Fruit fly (Drosophila melanogaster) whole organism, prepupa: Measurements from ENCODE around the gene Ubx.

Source experiments
- Blimp-1 ChIP-seq: fragments of 200-800 bp; sonication (Bioruptor generic); optimal IDR thresholded peaks from 3 replicates; lab custom pipeline; 2017; ENCODE audit warnings: missing biosample characterization, missing genetic modification characterization, mild to moderate bottlenecking, moderate library complexity, missing genetic modification reagents
- CG10631 ChIP-seq: fragments of 200-800 bp; sonication (Bioruptor generic); optimal IDR thresholded peaks from 2 replicates; lab custom pipeline; 2016; ENCODE audit warnings: missing biosample characterization, missing genetic modification characterization
- CG10669 ChIP-seq: fragments of 200-800 bp; sonication (Bioruptor generic); optimal IDR thresholded peaks from 3 replicates; lab custom pipeline; 2018; ENCODE audit warnings: missing biosample characterization, mild to moderate bottlenecking, missing genetic modification characterization, moderate library complexity
- CG11902 ChIP-seq: fragments of 200-800 bp; sonication (Bioruptor generic); optimal IDR thresholded peaks from 3 replicates; lab custom pipeline; 2016; ENCODE audit warnings: missing biosample characterization, missing genetic modification characterization
- CG15336 ChIP-seq: fragments of 200-800 bp; sonication (Bioruptor generic); IDR thresholded peaks from 2 replicates; pipeline ENCODE4 v1.3.6; 2022; ENCODE audit warnings: missing biosample characterization, missing genetic modification characterization
- CG1621 ChIP-seq: fragments of 200-800 bp; sonication (Bioruptor generic); optimal IDR thresholded peaks from 3 replicates; lab custom pipeline; 2018; ENCODE audit warnings: missing biosample characterization, mild to moderate bottlenecking, missing genetic modification characterization
- CG16779 ChIP-seq: fragments of 200-800 bp; sonication (Bioruptor generic); optimal IDR thresholded peaks from 3 replicates; lab custom pipeline; 2017; ENCODE audit warnings: missing biosample characterization, mild to moderate bottlenecking, missing genetic modification characterization
- CG31627 ChIP-seq: fragments of 200-800 bp; sonication (Bioruptor generic); optimal IDR thresholded peaks from 3 replicates; lab custom pipeline; 2016; ENCODE audit warnings: missing biosample characterization, missing genetic modification characterization
- CG34406 ChIP-seq: fragments of 200-800 bp; sonication (Bioruptor generic); optimal IDR thresholded peaks from 3 replicates; lab custom pipeline; 2016; ENCODE audit warnings: missing biosample characterization, missing genetic modification characterization
- CG3919 ChIP-seq: fragments of 200-800 bp; sonication (Bioruptor generic); optimal IDR thresholded peaks from 3 replicates; lab custom pipeline; 2016; ENCODE audit warnings: missing biosample characterization, missing genetic modification characterization
- CG6163 ChIP-seq: fragments of 200-800 bp; sonication (Bioruptor generic); IDR thresholded peaks from 3 replicates; pipeline ENCODE4 v1.3.6; 2022; ENCODE audit warnings: missing biosample characterization, missing genetic modification characterization
- CG6276 ChIP-seq: fragments of 200-800 bp; sonication (Bioruptor generic); optimal IDR thresholded peaks from 2 replicates; lab custom pipeline; 2017; ENCODE audit warnings: missing biosample characterization, mild to moderate bottlenecking, missing genetic modification characterization
- CG6792 ChIP-seq: fragments of 200-800 bp; sonication (Bioruptor generic); optimal IDR thresholded peaks from 3 replicates; lab custom pipeline; 2016; ENCODE audit warnings: missing biosample characterization, missing genetic modification characterization
- CG6854 ChIP-seq: fragments of 200-800 bp; sonication (Bioruptor generic); optimal IDR thresholded peaks from 2 replicates; lab custom pipeline; 2017; ENCODE audit warnings: missing biosample characterization, mild to moderate bottlenecking, missing genetic modification characterization
- CG8119 ChIP-seq: fragments of 200-800 bp; sonication (Bioruptor generic); IDR thresholded peaks from 3 replicates; pipeline ENCODE4 v1.3.6; 2022; ENCODE audit warnings: missing biosample characterization, missing genetic modification characterization
- CG8319 ChIP-seq: fragments of 200-800 bp; sonication (Bioruptor generic); optimal IDR thresholded peaks from 3 replicates; lab custom pipeline; 2016; ENCODE audit warnings: missing biosample characterization, missing genetic modification characterization
- Eip78C ChIP-seq: fragments of 200-800 bp; sonication (Bioruptor generic); peaks from one replicate; lab custom pipeline; 2016; ENCODE audit warnings: missing biosample characterization, missing genetic modification characterization
- Ets21C ChIP-seq: fragments of 200-800 bp; sonication (Bioruptor generic); optimal IDR thresholded peaks from 3 replicates; lab custom pipeline; 2016; ENCODE audit warnings: missing biosample characterization, missing genetic modification characterization
- Gug ChIP-seq: fragments of 200-800 bp; sonication (Bioruptor generic); IDR thresholded peaks from 2 replicates; pipeline ENCODE4 v1.3.6; 2022; ENCODE audit warnings: missing biosample characterization, missing genetic modification characterization
- Hr4 ChIP-seq: fragments of 200-800 bp; sonication (Bioruptor generic); optimal IDR thresholded peaks from 3 replicates; lab custom pipeline; 2016; ENCODE audit warnings: missing biosample characterization, missing genetic modification characterization
- Lpt ChIP-seq: fragments of 200-800 bp; sonication (Bioruptor generic); optimal IDR thresholded peaks from 3 replicates; lab custom pipeline; 2016; ENCODE audit warnings: missing biosample characterization, missing genetic modification characterization
- Met ChIP-seq: fragments of 200-800 bp; sonication (Bioruptor generic); optimal IDR thresholded peaks from 3 replicates; lab custom pipeline; 2016; ENCODE audit warnings: missing biosample characterization, missing genetic modification characterization
- OdsH ChIP-seq: fragments of 200-800 bp; sonication (Bioruptor generic); optimal IDR thresholded peaks from 3 replicates; lab custom pipeline; 2016; ENCODE audit warnings: missing biosample characterization, missing genetic modification characterization
- Smox ChIP-seq: fragments of 200-800 bp; sonication (Bioruptor generic); optimal IDR thresholded peaks from 3 replicates; lab custom pipeline; 2016; ENCODE audit warnings: missing biosample characterization, missing genetic modification characterization
- Sox14 ChIP-seq: fragments of 200-800 bp; sonication (Bioruptor generic); optimal IDR thresholded peaks from 3 replicates; lab custom pipeline; 2016; ENCODE audit warnings: missing biosample characterization, missing genetic modification characterization
- achi ChIP-seq: fragments of 200-800 bp; sonication (Bioruptor generic); optimal IDR thresholded peaks from 3 replicates; lab custom pipeline; 2016; ENCODE audit warnings: missing biosample characterization, missing genetic modification characterization
- acj6 ChIP-seq: fragments of 200-800 bp; sonication (Bioruptor generic); optimal IDR thresholded peaks from 3 replicates; lab custom pipeline; 2016; ENCODE audit warnings: missing biosample characterization, missing genetic modification characterization
- dsx ChIP-seq: fragments of 200-800 bp; optimal IDR thresholded peaks from 3 replicates; lab custom pipeline; 2019; ENCODE audit warnings: missing biosample characterization, mild to moderate bottlenecking, missing genetic modification characterization, moderate library complexity; ENCODE audit not compliant: poor library complexity, severe bottlenecking
- eg ChIP-seq: fragments of 200-800 bp; sonication (Bioruptor generic); IDR thresholded peaks from 3 replicates; pipeline ENCODE4 v1.3.6; 2022; ENCODE audit warnings: missing biosample characterization, missing genetic modification characterization
- esn ChIP-seq: fragments of 200-800 bp; sonication (Bioruptor generic); optimal IDR thresholded peaks from 2 replicates; lab custom pipeline; 2016; ENCODE audit warnings: missing biosample characterization, mild to moderate bottlenecking, missing genetic modification characterization, moderate library complexity
- fd59A ChIP-seq: fragments of 200-800 bp; sonication (Bioruptor generic); optimal IDR thresholded peaks from 2 replicates; lab custom pipeline; 2017; ENCODE audit warnings: missing biosample characterization, mild to moderate bottlenecking, missing genetic modification characterization, missing genetic modification reagents
- fd85E ChIP-seq: fragments of 200-800 bp; sonication (Bioruptor generic); optimal IDR thresholded peaks from 3 replicates; lab custom pipeline; 2016; ENCODE audit warnings: missing biosample characterization, missing genetic modification characterization
- fkh ChIP-seq: fragments of 200-800 bp; sonication (Bioruptor generic); optimal IDR thresholded peaks from 3 replicates; lab custom pipeline; 2017; ENCODE audit warnings: missing biosample characterization, mild to moderate bottlenecking, missing genetic modification characterization, moderate library complexity
- net ChIP-seq: fragments of 200-800 bp; sonication (Bioruptor generic); optimal IDR thresholded peaks from 3 replicates; lab custom pipeline; 2016; ENCODE audit warnings: missing biosample characterization, missing genetic modification characterization
- pdm3 ChIP-seq: fragments of 200-800 bp; sonication (Bioruptor generic); optimal IDR thresholded peaks from 3 replicates; lab custom pipeline; 2016; ENCODE audit warnings: missing biosample characterization, missing genetic modification characterization
- topi ChIP-seq: fragments of 200-800 bp; sonication (Bioruptor generic); optimal IDR thresholded peaks from 3 replicates; lab custom pipeline; 2016; ENCODE audit warnings: missing biosample characterization, missing genetic modification characterization
- vri ChIP-seq: fragments of 200-800 bp; sonication (Bioruptor generic); optimal IDR thresholded peaks from 3 replicates; lab custom pipeline; 2016; ENCODE audit warnings: missing biosample characterization, mild to moderate bottlenecking, missing genetic modification characterization

Ubx gene

dm6 chr3R:16748558-16749172, 14.4 kb upstream of the Ubx start (continued):
- no peak for TF ChIP-seq net (GFP tag; lab: Kevin White, UChicago)
- no peak for TF ChIP-seq eg (GFP tag; lab: Robert Waterston, UW)
- no peak for TF ChIP-seq Sox14 (GFP tag; lab: Kevin White, UChicago)
- TF ChIP-seq CG10631, result no peak
- TF ChIP-seq dsx (GFP tag; lab: Kevin White, UChicago), result no peak
- TF ChIP-seq, all 60 proteins: peak for 13

- TF ChIP-seq CG1621 (peak; percentile 28), Smox (GFP tag; lab: Kevin White, UChicago) (no peak), Blimp-1 (GFP tag; lab: Kevin White, UChicago) (peak; percentile 26), Gug (GFP tag; lab: Robert Waterston, UW) (no peak), CG16779 (no peak), Eip78C (GFP tag; lab: Kevin White, UChicago) (peak; percentile 45), CG31627 (GFP tag; lab: Kevin White, UChicago) (no peak), pdm3 (GFP tag; lab: Kevin White, UChicago) (no peak), CG8119 (no peak)
- TF ChIP-seq, all 60 proteins: peak for 3
Measured at dm6 chr3R:16746785-16747184, 12.6 kb upstream of the Ubx start.

dm6 chr3R:16745150-16745549, 10.9 kb upstream of the Ubx start:
- TF ChIP-seq Smox (GFP tag; lab: Kevin White, UChicago), result no peak
- TF ChIP-seq fd85E (GFP tag; lab: Kevin White, UChicago), result no peak
- no peak for TF ChIP-seq acj6 (GFP tag; lab: Kevin White, UChicago)
- no peak for TF ChIP-seq CG31627 (GFP tag; lab: Kevin White, UChicago)
- no peak for TF ChIP-seq Blimp-1 (GFP tag; lab: Kevin White, UChicago)
- no peak for TF ChIP-seq Met
- no peak for TF ChIP-seq CG6163
- no peak for TF ChIP-seq fd59A (GFP tag; lab: Kevin White, UChicago)
- no peak for TF ChIP-seq CG6276 (GFP tag; lab: Kevin White, UChicago)
- no peak for TF ChIP-seq CG10669 (GFP tag; lab: Kevin White, UChicago)
- TF ChIP-seq CG8119, result no peak
- TF ChIP-seq CG11902, result no peak
- TF ChIP-seq CG10631, result no peak
- TF ChIP-seq esn, result no peak
- no peak for TF ChIP-seq Lpt (GFP tag; lab: Kevin White, UChicago)
- TF ChIP-seq CG6854 (GFP tag; lab: Kevin White, UChicago), result no peak
- TF ChIP-seq vri (GFP tag; lab: Kevin White, UChicago), result no peak
- no peak for TF ChIP-seq CG8319
- TF ChIP-seq Eip78C (GFP tag; lab: Kevin White, UChicago), result no peak

- TF ChIP-seq achi (GFP tag; lab: Kevin White, UChicago), result no peak
- no peak for TF ChIP-seq fkh (GFP tag; lab: Kevin White, UChicago)
- no peak for TF ChIP-seq OdsH (GFP tag; lab: Kevin White, UChicago)
- TF ChIP-seq CG3919 (GFP tag; lab: Kevin White, UChicago), result no peak
- TF ChIP-seq CG11902, result no peak
- TF ChIP-seq CG6854 (GFP tag; lab: Kevin White, UChicago), result no peak
- no peak for TF ChIP-seq esn
- TF ChIP-seq vri (GFP tag; lab: Kevin White, UChicago), result no peak
Measured at dm6 chr3R:16744290-16744689, 10.1 kb upstream of the Ubx start.

- no peak for TF ChIP-seq Hr4 (GFP tag; lab: Kevin White, UChicago)
- no peak for TF ChIP-seq topi (GFP tag; lab: Kevin White, UChicago)
- no peak for TF ChIP-seq CG15336 (GFP tag; lab: Robert Waterston, UW)
- no peak for TF ChIP-seq CG6854 (GFP tag; lab: Kevin White, UChicago)
- TF ChIP-seq CG8119, result no peak
- no peak for TF ChIP-seq pdm3 (GFP tag; lab: Kevin White, UChicago)
- TF ChIP-seq fkh (GFP tag; lab: Kevin White, UChicago), result no peak
- TF ChIP-seq Ets21C (GFP tag; lab: Kevin White, UChicago), result no peak
- TF ChIP-seq CG6792 (GFP tag; lab: Kevin White, UChicago), result no peak
- TF ChIP-seq acj6 (GFP tag; lab: Kevin White, UChicago), result no peak
- no peak for TF ChIP-seq CG34406 (GFP tag; lab: Kevin White, UChicago)
Measured at dm6 chr3R:16743073-16743821, 9.0 kb upstream of the Ubx start.
